Worm (Caenorhabditis elegans): ENCODE data around the gene fbxa-81.

ce11 chrX:14535913-14536312, 6.0 kb downstream of the fbxa-81 start:
- no peak for TF ChIP-seq ttx-3 (tag; optimal IDR thresholded peaks at IDR 0.05)
- no peak for TF ChIP-seq ama-1 (optimal IDR thresholded peaks at IDR 0.05)
- no peak for TF ChIP-seq eyg-1 (tag; optimal IDR thresholded peaks at IDR 0.05)
- TF ChIP-seq pqm-1 (tag; optimal IDR thresholded peaks at IDR 0.05): no peak
- TF ChIP-seq pha-4 (tag; optimal IDR thresholded peaks at IDR 0.05): no peak
- TF ChIP-seq fkh-10 (GFP tag; optimal IDR thresholded peaks at IDR 0.05): no peak
- no peak for TF ChIP-seq ceh-18 (tag; optimal IDR thresholded peaks at IDR 0.05)
- no peak for TF ChIP-seq pat-9 (tag; optimal IDR thresholded peaks at IDR 0.05)
- no peak for TF ChIP-seq F13H6.1 (tag; optimal IDR thresholded peaks at IDR 0.05)
- TF ChIP-seq mec-3 (tag; optimal IDR thresholded peaks at IDR 0.05; ENCODE audit: borderline replicate concordance): no peak

All from whole organism, late embryonic.